Worm (Caenorhabditis elegans): ENCODE data around the gene F16F9.1.

DNA sequence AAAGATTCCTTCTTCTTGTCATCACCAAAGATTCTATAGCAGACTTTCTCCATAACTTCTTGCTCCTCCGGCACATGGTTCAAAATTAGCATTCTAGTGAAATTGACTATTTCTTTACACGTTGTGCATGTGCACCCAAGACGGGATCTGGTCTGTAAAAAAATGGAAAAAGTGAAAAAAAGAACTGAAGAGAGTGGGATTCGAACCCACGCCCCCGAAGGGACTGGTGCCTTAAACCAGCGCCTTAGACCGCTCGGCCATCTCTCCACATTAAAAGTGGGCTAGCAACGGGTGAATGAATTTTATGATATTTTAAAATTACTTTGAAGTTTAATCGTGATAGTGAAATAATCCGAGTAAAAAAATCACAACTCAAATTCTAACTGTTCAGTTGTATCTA is 28.5 kb upstream of the F16F9.1 start:
- TF ChIP-seq T26A8.4 (GFP tag; IDR thresholded peaks at IDR 0.05) (no peak), F49E8.2 (tag; optimal IDR thresholded peaks at IDR 0.05; ENCODE audit: borderline replicate concordance) (no peak), fkh-10 (GFP tag; optimal IDR thresholded peaks at IDR 0.05) (no peak), vab-7 (GFP tag; IDR thresholded peaks at IDR 0.05) (0 out of 2 replicates have a peak, but pooled peaks have one; percentile 23), spr-1 (tag; optimal IDR thresholded peaks at IDR 0.05) (no peak), nhr-77 (tag; optimal IDR thresholded peaks at IDR 0.05) (no peak), jun-1 (tag; optimal IDR thresholded peaks at IDR 0.05) (no peak), pqm-1 (tag; optimal IDR thresholded peaks at IDR 0.05) (no peak), lin-38 (GFP tag; IDR thresholded peaks at IDR 0.05) (no peak), aly-2 (tag; optimal IDR thresholded peaks at IDR 0.05) (no peak), fos-1 (tag; optimal IDR thresholded peaks at IDR 0.05) (no peak)
